Worm (Caenorhabditis elegans) whole organism, early embryonic: ENCODE data around the gene msp-55.
"Not testable (repeated sequence)": the region's sequence is repeated elsewhere in the genome, so short reads cannot be mapped to it uniquely, and the experiment has no call there.

Experiments
- F13C5.2 ChIP-seq: sonication (generic microtip); optimal IDR thresholded peaks from 2 replicates; lab custom pipeline; 2017; ENCODE audit warnings: mild to moderate bottlenecking, missing genetic modification characterization, inconsistent platforms, missing compliant biosample characterization
- ama-1 ChIP-seq: fragments of 150-350 bp; optimal IDR thresholded peaks from 2 replicates; lab custom pipeline; 2014
- ceh-13 ChIP-seq: fragments of 200-800 bp; sonication (Bioruptor generic); optimal IDR thresholded peaks from 2 replicates; lab custom pipeline; 2018; ENCODE audit warnings: mild to moderate bottlenecking, missing genetic modification characterization, missing compliant biosample characterization
- flt-1 ChIP-seq: fragments of 200-800 bp; sonication (Bioruptor generic); IDR thresholded peaks from 2 replicates; pipeline ENCODE4 v1.3.6; 2022; ENCODE audit warnings: missing genetic modification characterization, missing compliant biosample characterization
- hmbx-1 ChIP-seq: sonication (generic microtip); optimal IDR thresholded peaks from 2 replicates; lab custom pipeline; 2016; ENCODE audit warnings: mild to moderate bottlenecking, missing genetic modification characterization, missing compliant biosample characterization
- tra-4 ChIP-seq: sonication (generic microtip); optimal IDR thresholded peaks from 2 replicates; lab custom pipeline; 2017; ENCODE audit warnings: missing genetic modification characterization, missing compliant biosample characterization

ce11 chrIV:5068541-5068940 lies 12.7 kb upstream of the msp-55 start, which contains the start of the genes R13H9.6 and rmd-6:
- TF ChIP-seq ceh-13 (GFP tag; lab: Kevin White, UChicago); ama-1 (lab: Kevin White, UChicago); flt-1 (GFP tag; lab: Robert Waterston, UW); hmbx-1 (tag; lab: Kevin White, UChicago); tra-4; F13C5.2 (tag; lab: Kevin White, UChicago): not testable (repeated sequence)
